Fruit fly (Drosophila melanogaster): ENCODE data around the gene RnpS1.

dm6 chr3R:9591769-9592388 is 40.0 kb downstream of the RnpS1 start:
- no peak for TF ChIP-seq CG1620 (GFP tag; optimal IDR thresholded peaks at IDR 0.05)
- no peak for TF ChIP-seq kay (GFP tag; ENCODE audit: borderline replicate concordance)
- no peak for TF ChIP-seq CG14711 (tag; optimal IDR thresholded peaks at IDR 0.05)
- TF ChIP-seq cnc (optimal IDR thresholded peaks at IDR 0.05): no peak
- TF ChIP-seq CG12768 (GFP tag; optimal IDR thresholded peaks at IDR 0.05): no peak
- TF ChIP-seq Mnt (GFP tag; optimal IDR thresholded peaks at IDR 0.05): no peak
- TF ChIP-seq pad (GFP tag; optimal IDR thresholded peaks at IDR 0.05): no peak
- no peak for TF ChIP-seq CG33017 (tag; optimal IDR thresholded peaks at IDR 0.05)
- TF ChIP-seq tj (GFP tag; optimal IDR thresholded peaks at IDR 0.05): no peak
- TF ChIP-seq CG11617 (GFP tag; optimal IDR thresholded peaks at IDR 0.05): no peak
- no peak for TF ChIP-seq Clk (GFP tag; optimal IDR thresholded peaks at IDR 0.05)
- TF ChIP-seq Hr96 (GFP tag; optimal IDR thresholded peaks at IDR 0.05): no peak
- TF ChIP-seq bab1 (GFP tag; optimal IDR thresholded peaks at IDR 0.05): no peak
- no peak for TF ChIP-seq ovo (GFP tag; optimal IDR thresholded peaks at IDR 0.05)
